In genomic region chrX:17914508-17914907, dm6 we compare ENCODE assay signal across 1 fruit fly cellular context.
TF ChIP-seq lines count a peak whose summit lies in the region.

No protein-coding gene starts in this region.

TF ChIP-seq in whole organism, embryonic, 481 proteins besides CTCF, POLR2A, EP300 and RAD21 (continued from another document):
- no peak for TF ChIP-seq pan (optimal IDR thresholded peaks at IDR 0.05; lab: Kevin White, UChicago)
- no peak for TF ChIP-seq pan (GFP tag; optimal IDR thresholded peaks at IDR 0.05 in 1 of 2, IDR thresholded peaks at IDR 0.05 in 1 of 2)
- TF ChIP-seq Med (GFP tag; lab: Kevin White, UChicago), result peak; percentile 5
- TF ChIP-seq pum (GFP tag; optimal IDR thresholded peaks at IDR 0.05; lab: Kevin White, UChicago), result no peak
- TF ChIP-seq CG6854 (GFP tag; optimal IDR thresholded peaks at IDR 0.05; lab: Kevin White, UChicago), result no peak
- no peak for TF ChIP-seq CG1602 (GFP tag; optimal IDR thresholded peaks at IDR 0.05; lab: Kevin White, UChicago)
- TF ChIP-seq CG3281 (GFP tag; optimal IDR thresholded peaks at IDR 0.05; lab: Kevin White, UChicago), result no peak
- peak; percentile 27 for TF ChIP-seq sens (GFP tag; lab: Kevin White, UChicago)
- no peak for TF ChIP-seq CG8388 (GFP tag; optimal IDR thresholded peaks at IDR 0.05; lab: Kevin White, UChicago)
- no peak for TF ChIP-seq az2 (GFP tag; optimal IDR thresholded peaks at IDR 0.05; lab: Kevin White, UChicago)
- no peak for TF ChIP-seq Rx (GFP tag; IDR thresholded peaks at IDR 0.05; lab: Robert Waterston, UW)
- TF ChIP-seq CG5953 (GFP tag; IDR thresholded peaks at IDR 0.05; lab: Robert Waterston, UW), result no peak
- peak; percentile 13 for TF ChIP-seq Abd-B (GFP tag; optimal IDR thresholded peaks at IDR 0.05; lab: Kevin White, UChicago)
- no peak for TF ChIP-seq CG43689 (GFP tag; IDR thresholded peaks at IDR 0.05; lab: Robert Waterston, UW)
- TF ChIP-seq CG2712 (tag; optimal IDR thresholded peaks at IDR 0.05; lab: Kevin White, UChicago), result peak; percentile 7
- TF ChIP-seq CG17829 (tag; optimal IDR thresholded peaks at IDR 0.05; lab: Kevin White, UChicago), result no peak
- TF ChIP-seq vnd (GFP tag; IDR thresholded peaks at IDR 0.05; lab: Robert Waterston, UW; ENCODE audit: partially characterized antibody), result no peak
- TF ChIP-seq cwo (GFP tag; optimal IDR thresholded peaks at IDR 0.05; lab: Kevin White, UChicago), result no peak
- TF ChIP-seq C15 (GFP tag; IDR thresholded peaks at IDR 0.05; lab: Robert Waterston, UW), result no peak
- TF ChIP-seq dan (GFP tag; IDR thresholded peaks at IDR 0.05; lab: Robert Waterston, UW), result no peak
- TF ChIP-seq row (GFP tag; IDR thresholded peaks at IDR 0.05; lab: Robert Waterston, UW), result 0 out of 3 replicates have a peak, but pooled peaks have one; percentile 16
- TF ChIP-seq klu (GFP tag; IDR thresholded peaks at IDR 0.05; lab: Robert Waterston, UW), result no peak
- TF ChIP-seq prd (optimal IDR thresholded peaks at IDR 0.05; lab: Kevin White, UChicago), result no peak
- TF ChIP-seq prd (GFP tag; IDR thresholded peaks at IDR 0.05; lab: Robert Waterston, UW), result peak; percentile 6; the same call in 1 of the 3 replicates
- TF ChIP-seq Oli (tag; optimal IDR thresholded peaks at IDR 0.05; lab: Kevin White, UChicago), result peak; percentile 10
- peak; percentile 6 for TF ChIP-seq run (tag; optimal IDR thresholded peaks at IDR 0.05; lab: Kevin White, UChicago)
- no peak for TF ChIP-seq CG3065 (GFP tag; optimal IDR thresholded peaks at IDR 0.05; lab: Kevin White, UChicago)
- no peak for TF ChIP-seq CG3163 (GFP tag; optimal IDR thresholded peaks at IDR 0.05; lab: Kevin White, UChicago)
- TF ChIP-seq Hr51 (GFP tag; optimal IDR thresholded peaks at IDR 0.05; lab: Kevin White, UChicago), result peak in 1 of 2 experiments; percentile 17
